Worm (Caenorhabditis elegans) whole organism, L1 larva: Measurements from ENCODE around the gene sorf-1.

Experiments used
- Y116A8C.19 ChIP-seq: sonication (generic microtip); optimal IDR thresholded peaks from 2 replicates; lab custom pipeline; 2016; ENCODE audit warnings: missing compliant biosample characterization, missing genetic modification characterization, borderline replicate concordance
- aha-1 ChIP-seq: fragments of 150-350 bp; optimal IDR thresholded peaks from 2 replicates; lab custom pipeline; 2014; ENCODE audit warnings: missing biosample characterization, missing genetic modification characterization
- aly-2 ChIP-seq: fragments of 150-350 bp; optimal IDR thresholded peaks from 2 replicates; lab custom pipeline; 2014; ENCODE audit warnings: missing biosample characterization, missing genetic modification characterization
- ama-1 ChIP-seq: fragments of 150-350 bp; optimal IDR thresholded peaks from 2 replicates; lab custom pipeline; 2014
- blmp-1 ChIP-seq: fragments of 150-350 bp; optimal IDR thresholded peaks from 2 replicates; lab custom pipeline; 2014; ENCODE audit warnings: missing biosample characterization, missing genetic modification characterization
- efl-1 ChIP-seq, 4 experiments: fragments of 150-350 bp; optimal IDR thresholded peaks in 3 of 4; peaks in 1 of 4; 1 replicate in 1 of 4; 2 replicates in 3 of 4; lab custom pipeline; 2014; ENCODE audit warnings: missing biosample characterization in 2 of 4, missing genetic modification characterization in 2 of 4, missing genetic modification reagents in 2 of 4
- efl-3 ChIP-seq: fragments of 200-800 bp; sonication (Bioruptor generic); optimal IDR thresholded peaks from 2 replicates; lab custom pipeline; 2018; ENCODE audit warnings: mild to moderate bottlenecking, missing genetic modification characterization, missing compliant biosample characterization
- egl-27 ChIP-seq, 2 experiments: fragments of 150-350 bp in 1 of 2; sonication (generic microtip); optimal IDR thresholded peaks; 3 replicates each; lab custom pipeline; 2017 to 2018; ENCODE audit warnings: missing biosample characterization in 2 of 2, missing genetic modification characterization in 2 of 2, missing genetic modification reagents in 2 of 2
- elt-3 ChIP-seq, 6 experiments: fragments of 150-350 bp in 1 of 6; sonication (generic microtip); optimal IDR thresholded peaks; 2 replicates each; lab custom pipeline; 2017 to 2018; ENCODE audit warnings: missing biosample characterization in 6 of 6, missing genetic modification characterization in 6 of 6, inconsistent platforms in 1 of 6
- grh-1 ChIP-seq: fragments of 200-800 bp; sonication (Bioruptor generic); IDR thresholded peaks from 2 replicates; pipeline ENCODE4 v1.3.6; 2022; ENCODE audit warnings: missing genetic modification reagents, missing genetic modification characterization, missing compliant biosample characterization
- hlh-17 ChIP-seq: fragments of 200-800 bp; sonication (Bioruptor generic); optimal IDR thresholded peaks from 2 replicates; lab custom pipeline; 2018; ENCODE audit warnings: missing genetic modification characterization, mild to moderate bottlenecking, missing compliant biosample characterization, moderate library complexity, borderline replicate concordance
- hlh-4 ChIP-seq: sonication (generic microtip); optimal IDR thresholded peaks from 2 replicates; lab custom pipeline; 2016; ENCODE audit warnings: mild to moderate bottlenecking, missing genetic modification characterization, missing compliant biosample characterization
- hpl-2 ChIP-seq: fragments of 150-350 bp; optimal IDR thresholded peaks from 2 replicates; lab custom pipeline; 2014; ENCODE audit warnings: missing biosample characterization, missing genetic modification reagents, missing genetic modification characterization
- irx-1 ChIP-seq: sonication (generic microtip); optimal IDR thresholded peaks from 2 replicates; lab custom pipeline; 2016; ENCODE audit warnings: missing genetic modification characterization, missing compliant biosample characterization
- jun-1 ChIP-seq: fragments of 150-350 bp; optimal IDR thresholded peaks from 2 replicates; lab custom pipeline; 2014; ENCODE audit warnings: missing biosample characterization, missing genetic modification reagents, missing genetic modification characterization
- lin-13 ChIP-seq: fragments of 150-350 bp; optimal IDR thresholded peaks from 2 replicates; lab custom pipeline; 2014; ENCODE audit warnings: missing biosample characterization, missing genetic modification reagents, missing genetic modification characterization
- lin-14 ChIP-seq: fragments of 200-800 bp; sonication (Bioruptor generic); optimal IDR thresholded peaks from 2 replicates; lab custom pipeline; 2018; ENCODE audit warnings: mild to moderate bottlenecking, missing genetic modification characterization, moderate library complexity, missing compliant biosample characterization
- lin-39 ChIP-seq: fragments of 150-350 bp; optimal IDR thresholded peaks from 2 replicates; lab custom pipeline; 2014; ENCODE audit warnings: missing biosample characterization, missing genetic modification reagents, missing genetic modification characterization
- lsy-2 ChIP-seq, 2 experiments: fragments of 150-350 bp; optimal IDR thresholded peaks; 2 replicates each; lab custom pipeline; 2014; ENCODE audit warnings: missing biosample characterization in 2 of 2, missing genetic modification characterization in 2 of 2
- mdl-1 ChIP-seq, 2 experiments: fragments of 150-350 bp; optimal IDR thresholded peaks; 2 replicates each; lab custom pipeline; 2014 to 2017; ENCODE audit warnings: missing biosample characterization in 2 of 2, missing genetic modification characterization in 2 of 2, inconsistent platforms in 1 of 2
- mef-2 ChIP-seq: fragments of 150-350 bp; optimal IDR thresholded peaks from 2 replicates; lab custom pipeline; 2014; ENCODE audit warnings: missing biosample characterization, missing genetic modification characterization
- mep-1 ChIP-seq: fragments of 150-350 bp; optimal IDR thresholded peaks from 2 replicates; lab custom pipeline; 2014; ENCODE audit warnings: missing biosample characterization, missing genetic modification characterization
- nhr-12 ChIP-seq: sonication (generic microtip); optimal IDR thresholded peaks from 2 replicates; lab custom pipeline; 2017; ENCODE audit warnings: missing biosample characterization, missing genetic modification characterization
- nhr-28 ChIP-seq: fragments of 150-350 bp; optimal IDR thresholded peaks from 2 replicates; lab custom pipeline; 2014; ENCODE audit warnings: missing biosample characterization, missing genetic modification characterization
- nhr-47 ChIP-seq: sonication (generic microtip); optimal IDR thresholded peaks from 2 replicates; lab custom pipeline; 2016; ENCODE audit warnings: mild to moderate bottlenecking, missing genetic modification characterization, moderate library complexity, missing compliant biosample characterization
- nhr-77 ChIP-seq: fragments of 150-350 bp; optimal IDR thresholded peaks from 2 replicates; lab custom pipeline; 2014; ENCODE audit warnings: missing biosample characterization, missing genetic modification characterization
- nhr-85 ChIP-seq: sonication (generic microtip); peaks from one replicate; lab custom pipeline; 2016; ENCODE audit warnings: missing genetic modification characterization, inconsistent platforms, missing compliant biosample characterization
- nhr-90 ChIP-seq: sonication (generic microtip); optimal IDR thresholded peaks from 2 replicates; lab custom pipeline; 2016; ENCODE audit warnings: mild to moderate bottlenecking, missing genetic modification characterization, missing compliant biosample characterization; ENCODE audit not compliant: poor library complexity
- rnt-1 ChIP-seq: sonication (generic microtip); optimal IDR thresholded peaks from 2 replicates; lab custom pipeline; 2016; ENCODE audit warnings: mild to moderate bottlenecking, missing genetic modification characterization, moderate library complexity, missing compliant biosample characterization
- snpc-4 ChIP-seq: fragments of 150-350 bp; optimal IDR thresholded peaks from 2 replicates; lab custom pipeline; 2014; ENCODE audit warnings: missing biosample characterization, missing genetic modification characterization
- snu-23 ChIP-seq: sonication (generic microtip); optimal IDR thresholded peaks from 2 replicates; lab custom pipeline; 2016; ENCODE audit warnings: missing genetic modification characterization, missing compliant biosample characterization
- sptf-1 ChIP-seq: fragments of 150-350 bp; optimal IDR thresholded peaks from 2 replicates; lab custom pipeline; 2014; ENCODE audit warnings: missing biosample characterization, missing genetic modification characterization
- tbx-2 ChIP-seq: sonication (generic microtip); optimal IDR thresholded peaks from 2 replicates; lab custom pipeline; 2016; ENCODE audit warnings: missing genetic modification characterization, missing compliant biosample characterization
- unc-62 ChIP-seq: fragments of 150-350 bp; optimal IDR thresholded peaks from 2 replicates; lab custom pipeline; 2014; ENCODE audit warnings: missing biosample characterization, missing genetic modification reagents, missing genetic modification characterization
- vab-15 ChIP-seq: sonication (generic microtip); optimal IDR thresholded peaks from 2 replicates; lab custom pipeline; 2017; ENCODE audit warnings: missing genotype, mild to moderate bottlenecking, missing genetic modification characterization, missing compliant biosample characterization
- xbp-1 ChIP-seq: sonication (generic microtip); optimal IDR thresholded peaks from 2 replicates; lab custom pipeline; 2016; ENCODE audit warnings: missing genetic modification characterization, missing compliant biosample characterization
- ztf-11 ChIP-seq, 2 experiments: sonication (generic microtip); optimal IDR thresholded peaks; 2 replicates each; lab custom pipeline; 2016 to 2017; ENCODE audit warnings: missing genetic modification characterization in 2 of 2, missing biosample characterization in 1 of 2, missing compliant biosample characterization in 1 of 2

The sorf-1 gene

ce11 chrX:3416063-3416462 is 37.0 kb upstream of the sorf-1 start (continued):
- TF ChIP-seq efl-3 (GFP tag; lab: Kevin White, UChicago): no peak

DNA sequence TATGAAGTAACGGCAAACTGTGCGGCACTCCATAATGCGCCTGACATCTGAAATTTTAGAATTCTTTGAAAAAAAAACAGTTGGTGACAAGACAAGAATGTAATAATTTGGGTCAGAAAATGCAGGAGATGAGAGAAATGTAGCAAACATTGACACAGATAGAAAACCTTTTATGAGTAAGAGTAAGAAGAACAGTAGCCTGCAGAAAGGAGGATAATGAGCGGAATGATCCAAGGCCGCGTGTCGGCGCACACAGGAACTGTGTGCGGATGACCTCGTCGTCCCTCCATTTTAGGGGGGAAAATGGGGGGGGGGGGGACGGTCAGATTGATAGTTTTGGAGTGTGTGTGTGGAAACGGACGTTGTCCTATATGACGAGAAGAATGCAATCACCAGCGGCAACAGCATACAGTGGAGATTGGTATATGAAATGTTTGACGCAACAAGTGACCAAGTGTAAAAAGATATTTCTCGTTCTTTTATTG is 35.7 kb upstream of the sorf-1 start, which contains the start of gene dhs-27:
Gene dhs-27 (minus strand): TSS at position 51 of the 485 bp plus-strand sequence.
- no peak for TF ChIP-seq lin-39 (tag; lab: Kevin White, UChicago)
- no peak for TF ChIP-seq ama-1 (lab: Kevin White, UChicago)
- TF ChIP-seq tbx-2: no peak
- peak; percentile 85 for TF ChIP-seq nhr-85 (tag; lab: Kevin White, UChicago)
- TF ChIP-seq mep-1 (tag; lab: Kevin White, UChicago): peak; percentile 17
- peak; percentile 89 for TF ChIP-seq lin-14 (GFP tag; lab: Kevin White, UChicago)
- peak; percentile 68 for TF ChIP-seq blmp-1 (tag; lab: Kevin White, UChicago)
- peak; percentile 6 for TF ChIP-seq nhr-90 (tag; lab: Kevin White, UChicago)
- no peak for TF ChIP-seq nhr-77
- TF ChIP-seq nhr-12 (tag; lab: Kevin White, UChicago): no peak
- TF ChIP-seq aha-1 (tag; lab: Kevin White, UChicago): no peak
- no peak for TF ChIP-seq mef-2 (tag; lab: Kevin White, UChicago)
- TF ChIP-seq vab-15 (tag; lab: Kevin White, UChicago): no peak
- TF ChIP-seq hpl-2: no peak
- TF ChIP-seq jun-1 (tag; lab: Kevin White, UChicago): no peak
- no peak for TF ChIP-seq snpc-4
- no peak for TF ChIP-seq irx-1 (tag; lab: Kevin White, UChicago)
- no peak for TF ChIP-seq lsy-2 (tag; optimal IDR thresholded peaks at IDR 0.05; lab: Kevin White, UChicago)
- no peak for TF ChIP-seq xbp-1 (tag; lab: Kevin White, UChicago)
- TF ChIP-seq unc-62 (GFP tag; lab: Kevin White, UChicago): no peak
- no peak for TF ChIP-seq sptf-1 (tag; lab: Kevin White, UChicago)
- no peak for TF ChIP-seq efl-3 (GFP tag; lab: Kevin White, UChicago)
- peak; percentile 21 for TF ChIP-seq snu-23 (GFP tag; lab: Kevin White, UChicago)
- TF ChIP-seq ztf-11 (tag; optimal IDR thresholded peaks at IDR 0.05; lab: Kevin White, UChicago): no peak
- no peak for TF ChIP-seq mdl-1 (tag; optimal IDR thresholded peaks at IDR 0.05; lab: Kevin White, UChicago)
- TF ChIP-seq grh-1 (GFP tag; lab: Robert Waterston, UW): 0 out of 2 replicates have a peak, but pooled peaks have one; percentile 34
- TF ChIP-seq egl-27 (tag; optimal IDR thresholded peaks at IDR 0.05; lab: Kevin White, UChicago): no peak
- TF ChIP-seq hlh-17 (GFP tag; lab: Kevin White, UChicago): no peak
- no peak for TF ChIP-seq lin-13 (GFP tag; lab: Kevin White, UChicago)
- TF ChIP-seq hlh-4 (tag; lab: Kevin White, UChicago): no peak
- TF ChIP-seq elt-3 (tag; optimal IDR thresholded peaks at IDR 0.05; lab: Kevin White, UChicago): peak in 1 of 6 experiments; percentile 18
- TF ChIP-seq nhr-47 (tag; lab: Kevin White, UChicago): no peak
- no peak for TF ChIP-seq Y116A8C.19 (tag; lab: Kevin White, UChicago)

DNA sequence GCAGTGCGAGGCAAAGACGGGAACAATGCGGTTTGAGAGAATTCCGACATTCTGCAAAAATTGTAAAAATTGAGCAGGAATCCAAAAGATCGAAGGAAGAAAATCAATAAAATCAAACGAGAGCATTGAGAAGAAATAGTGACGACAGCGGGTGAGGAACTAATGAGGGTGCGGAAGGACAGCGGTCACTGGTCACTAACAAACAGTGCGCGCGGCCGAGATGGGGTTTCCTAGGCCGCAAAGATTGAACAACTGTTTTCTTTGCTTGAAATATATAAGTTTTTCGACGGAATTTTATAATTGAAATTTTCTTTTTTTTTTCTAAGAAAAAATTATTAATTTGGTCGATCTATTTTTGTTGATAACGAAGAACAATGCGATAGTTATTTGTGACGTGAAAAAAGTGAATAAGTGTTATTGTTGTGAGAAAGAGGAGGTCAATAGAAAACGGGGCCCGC is 32.5 kb upstream of the sorf-1 start, which contains the start of gene unc-78:
Gene unc-78 (minus strand): TSS at position 51 of the 458 bp plus-strand sequence.
- TF ChIP-seq rnt-1 (tag; lab: Kevin White, UChicago) (peak; percentile 38), aly-2 (tag; lab: Kevin White, UChicago) (no peak), nhr-28 (no peak), lin-14 (GFP tag; lab: Kevin White, UChicago) (peak; percentile 53), efl-1 (optimal IDR thresholded peaks at IDR 0.05; lab: Kevin White, UChicago) (no peak), efl-1 (GFP tag; optimal IDR thresholded peaks at IDR 0.05 in 1 of 2; lab: Kevin White, UChicago) (peak in 1 of 2 experiments; percentile 66)
